Worm (Caenorhabditis elegans) whole organism, L1 larva: ENCODE measurements around the gene eef-1A.1.

Source experiments
- C04F5.9 ChIP-seq: sonication (generic microtip); optimal IDR thresholded peaks from 2 replicates; lab custom pipeline; 2016; ENCODE audit warnings: missing genetic modification characterization, missing compliant biosample characterization
- C16A3.4 ChIP-seq: fragments of 150-350 bp; optimal IDR thresholded peaks from 2 replicates; lab custom pipeline; 2014; ENCODE audit warnings: missing biosample characterization, missing genetic modification characterization
- C34B4.2 ChIP-seq: sonication (generic microtip); optimal IDR thresholded peaks from 2 replicates; lab custom pipeline; 2017; ENCODE audit warnings: mild to moderate bottlenecking, missing genetic modification characterization, missing compliant biosample characterization
- Y116A8C.19 ChIP-seq: sonication (generic microtip); optimal IDR thresholded peaks from 2 replicates; lab custom pipeline; 2016; ENCODE audit warnings: missing compliant biosample characterization, missing genetic modification characterization, borderline replicate concordance
- aha-1 ChIP-seq: fragments of 150-350 bp; optimal IDR thresholded peaks from 2 replicates; lab custom pipeline; 2014; ENCODE audit warnings: missing biosample characterization, missing genetic modification characterization
- alr-1 ChIP-seq: fragments of 200-800 bp; sonication (Bioruptor generic); optimal IDR thresholded peaks from 2 replicates; lab custom pipeline; 2018; ENCODE audit warnings: borderline replicate concordance, mild to moderate bottlenecking, missing genetic modification characterization, missing compliant biosample characterization
- ama-1 ChIP-seq: fragments of 150-350 bp; optimal IDR thresholded peaks from 2 replicates; lab custom pipeline; 2014
- blmp-1 ChIP-seq: fragments of 150-350 bp; optimal IDR thresholded peaks from 2 replicates; lab custom pipeline; 2014; ENCODE audit warnings: missing biosample characterization, missing genetic modification characterization
- ceh-63 ChIP-seq: fragments of 200-800 bp; sonication (Bioruptor generic); optimal IDR thresholded peaks from 2 replicates; lab custom pipeline; 2018; ENCODE audit warnings: mild to moderate bottlenecking, missing genetic modification characterization, missing compliant biosample characterization
- ceh-88 ChIP-seq: fragments of 200-800 bp; sonication (Bioruptor generic); IDR thresholded peaks from 2 replicates; pipeline ENCODE4 v1.3.6; 2022; ENCODE audit warnings: missing genetic modification characterization, missing compliant biosample characterization
- dpl-1 ChIP-seq, 3 experiments: fragments of 150-350 bp in 2 of 3; sonication (generic microtip) in 1 of 3; optimal IDR thresholded peaks; 2 replicates each; lab custom pipeline; 2014 to 2017; ENCODE audit warnings: missing biosample characterization in 3 of 3, missing genetic modification characterization in 3 of 3, missing genetic modification reagents in 3 of 3
- efl-1 ChIP-seq, 4 experiments: fragments of 150-350 bp; optimal IDR thresholded peaks in 3 of 4; peaks in 1 of 4; 1 replicate in 1 of 4; 2 replicates in 3 of 4; lab custom pipeline; 2014; ENCODE audit warnings: missing biosample characterization in 2 of 4, missing genetic modification characterization in 2 of 4, missing genetic modification reagents in 2 of 4
- egl-27 ChIP-seq, 2 experiments: fragments of 150-350 bp in 1 of 2; sonication (generic microtip); optimal IDR thresholded peaks; 3 replicates each; lab custom pipeline; 2017 to 2018; ENCODE audit warnings: missing biosample characterization in 2 of 2, missing genetic modification characterization in 2 of 2, missing genetic modification reagents in 2 of 2
- elt-2 ChIP-seq: sonication (generic microtip); optimal IDR thresholded peaks from 2 replicates; lab custom pipeline; 2016; ENCODE audit warnings: missing genetic modification characterization, mild to moderate bottlenecking, inconsistent platforms, missing compliant biosample characterization, missing genetic modification reagents
- elt-3 ChIP-seq, 6 experiments: fragments of 150-350 bp in 1 of 6; sonication (generic microtip); optimal IDR thresholded peaks; 2 replicates each; lab custom pipeline; 2017 to 2018; ENCODE audit warnings: missing biosample characterization in 6 of 6, missing genetic modification characterization in 6 of 6, inconsistent platforms in 1 of 6
- ets-5 ChIP-seq: fragments of 200-800 bp; sonication (Bioruptor generic); IDR thresholded peaks from 2 replicates; pipeline ENCODE4 v1.3.6; 2022; ENCODE audit warnings: missing genetic modification characterization, missing compliant biosample characterization
- fkh-10 ChIP-seq: sonication (generic microtip); optimal IDR thresholded peaks from 2 replicates; lab custom pipeline; 2017; ENCODE audit warnings: missing biosample characterization, missing genetic modification reagents, missing genetic modification characterization
- fkh-4 ChIP-seq: sonication (generic microtip); optimal IDR thresholded peaks from 2 replicates; lab custom pipeline; 2016; ENCODE audit warnings: missing compliant biosample characterization, missing genetic modification characterization, borderline replicate concordance
- fkh-8 ChIP-seq: sonication (generic microtip); optimal IDR thresholded peaks from 2 replicates; lab custom pipeline; 2016; ENCODE audit warnings: mild to moderate bottlenecking, missing genetic modification characterization, missing compliant biosample characterization
- hlh-17 ChIP-seq: fragments of 200-800 bp; sonication (Bioruptor generic); optimal IDR thresholded peaks from 2 replicates; lab custom pipeline; 2018; ENCODE audit warnings: missing genetic modification characterization, mild to moderate bottlenecking, missing compliant biosample characterization, moderate library complexity, borderline replicate concordance
- hlh-4 ChIP-seq: sonication (generic microtip); optimal IDR thresholded peaks from 2 replicates; lab custom pipeline; 2016; ENCODE audit warnings: mild to moderate bottlenecking, missing genetic modification characterization, missing compliant biosample characterization
- lin-14 ChIP-seq: fragments of 200-800 bp; sonication (Bioruptor generic); optimal IDR thresholded peaks from 2 replicates; lab custom pipeline; 2018; ENCODE audit warnings: mild to moderate bottlenecking, missing genetic modification characterization, moderate library complexity, missing compliant biosample characterization
- lin-15B ChIP-seq: fragments of 150-350 bp; sonication (generic microtip); optimal IDR thresholded peaks from 3 replicates; lab custom pipeline; 2014; ENCODE audit warnings: missing biosample characterization, missing genetic modification characterization
- lin-35 ChIP-seq, 2 experiments: fragments of 150-350 bp; optimal IDR thresholded peaks; 2 replicates each; lab custom pipeline; 2014; ENCODE audit warnings: missing biosample characterization in 2 of 2, missing genetic modification characterization in 2 of 2, missing genetic modification reagents in 2 of 2
- lin-39 ChIP-seq: fragments of 150-350 bp; optimal IDR thresholded peaks from 2 replicates; lab custom pipeline; 2014; ENCODE audit warnings: missing biosample characterization, missing genetic modification reagents, missing genetic modification characterization
- lsy-2 ChIP-seq, 2 experiments: fragments of 150-350 bp; optimal IDR thresholded peaks; 2 replicates each; lab custom pipeline; 2014; ENCODE audit warnings: missing biosample characterization in 2 of 2, missing genetic modification characterization in 2 of 2
- mab-9 ChIP-seq: fragments of 200-800 bp; sonication (Bioruptor generic); IDR thresholded peaks from 2 replicates; pipeline ENCODE4 v1.3.6; 2022; ENCODE audit warnings: missing genetic modification reagents, missing genetic modification characterization, missing compliant biosample characterization
- mef-2 ChIP-seq: fragments of 150-350 bp; optimal IDR thresholded peaks from 2 replicates; lab custom pipeline; 2014; ENCODE audit warnings: missing biosample characterization, missing genetic modification characterization
- mep-1 ChIP-seq: fragments of 150-350 bp; optimal IDR thresholded peaks from 2 replicates; lab custom pipeline; 2014; ENCODE audit warnings: missing biosample characterization, missing genetic modification characterization
- nhr-12 ChIP-seq: sonication (generic microtip); optimal IDR thresholded peaks from 2 replicates; lab custom pipeline; 2017; ENCODE audit warnings: missing biosample characterization, missing genetic modification characterization
- nhr-19 ChIP-seq: fragments of 200-800 bp; sonication (Bioruptor generic); conservative IDR thresholded peaks from 2 replicates; pipeline ENCODE4 v1.3.6; 2022; ENCODE audit warnings: missing genetic modification characterization, missing compliant biosample characterization
- nhr-28 ChIP-seq: fragments of 150-350 bp; optimal IDR thresholded peaks from 2 replicates; lab custom pipeline; 2014; ENCODE audit warnings: missing biosample characterization, missing genetic modification characterization
- nhr-47 ChIP-seq: sonication (generic microtip); optimal IDR thresholded peaks from 2 replicates; lab custom pipeline; 2016; ENCODE audit warnings: mild to moderate bottlenecking, missing genetic modification characterization, moderate library complexity, missing compliant biosample characterization
- nhr-71 ChIP-seq: sonication (generic microtip); optimal IDR thresholded peaks from 2 replicates; lab custom pipeline; 2016; ENCODE audit warnings: mild to moderate bottlenecking, missing genetic modification characterization, moderate library complexity, missing compliant biosample characterization
- nhr-76 ChIP-seq: sonication (generic microtip); optimal IDR thresholded peaks from 2 replicates; lab custom pipeline; 2017; ENCODE audit warnings: missing biosample characterization, missing genetic modification characterization
- nhr-77 ChIP-seq: fragments of 150-350 bp; optimal IDR thresholded peaks from 2 replicates; lab custom pipeline; 2014; ENCODE audit warnings: missing biosample characterization, missing genetic modification characterization
- nhr-84 ChIP-seq: sonication (generic microtip); optimal IDR thresholded peaks from 2 replicates; lab custom pipeline; 2017; ENCODE audit warnings: missing biosample characterization, missing genetic modification characterization
- nhr-85 ChIP-seq: sonication (generic microtip); peaks from one replicate; lab custom pipeline; 2016; ENCODE audit warnings: missing genetic modification characterization, inconsistent platforms, missing compliant biosample characterization
- nhr-90 ChIP-seq: sonication (generic microtip); optimal IDR thresholded peaks from 2 replicates; lab custom pipeline; 2016; ENCODE audit warnings: mild to moderate bottlenecking, missing genetic modification characterization, missing compliant biosample characterization; ENCODE audit not compliant: poor library complexity
- pag-3 ChIP-seq: sonication (generic microtip); optimal IDR thresholded peaks from 2 replicates; lab custom pipeline; 2017; ENCODE audit warnings: missing genetic modification characterization, mild to moderate bottlenecking, missing compliant biosample characterization, antibody characterized with exemption, borderline replicate concordance; ENCODE audit not compliant: insufficient read depth
- pax-3 ChIP-seq: fragments of 200-800 bp; sonication (Bioruptor generic); optimal IDR thresholded peaks from 2 replicates; lab custom pipeline; 2018; ENCODE audit warnings: mild to moderate bottlenecking, missing genetic modification characterization, moderate library complexity, missing compliant biosample characterization
- pqm-1 ChIP-seq: sonication (generic microtip); optimal IDR thresholded peaks from 3 replicates; lab custom pipeline; 2017; ENCODE audit warnings: missing biosample characterization, missing genetic modification characterization
- rnt-1 ChIP-seq: sonication (generic microtip); optimal IDR thresholded peaks from 2 replicates; lab custom pipeline; 2016; ENCODE audit warnings: mild to moderate bottlenecking, missing genetic modification characterization, moderate library complexity, missing compliant biosample characterization
- snpc-4 ChIP-seq: fragments of 150-350 bp; optimal IDR thresholded peaks from 2 replicates; lab custom pipeline; 2014; ENCODE audit warnings: missing biosample characterization, missing genetic modification characterization
- snu-23 ChIP-seq: sonication (generic microtip); optimal IDR thresholded peaks from 2 replicates; lab custom pipeline; 2016; ENCODE audit warnings: missing genetic modification characterization, missing compliant biosample characterization
- sptf-1 ChIP-seq: fragments of 150-350 bp; optimal IDR thresholded peaks from 2 replicates; lab custom pipeline; 2014; ENCODE audit warnings: missing biosample characterization, missing genetic modification characterization
- sup-37 ChIP-seq: fragments of 200-800 bp; sonication (Bioruptor generic); optimal IDR thresholded peaks from 2 replicates; lab custom pipeline; 2018; ENCODE audit warnings: mild to moderate bottlenecking, missing genetic modification characterization, missing compliant biosample characterization
- tlp-1 ChIP-seq: fragments of 150-350 bp; optimal IDR thresholded peaks from 2 replicates; lab custom pipeline; 2014; ENCODE audit warnings: missing biosample characterization, missing genetic modification characterization
- unc-86 ChIP-seq: sonication (generic microtip); optimal IDR thresholded peaks from 2 replicates; lab custom pipeline; 2016; ENCODE audit warnings: missing genetic modification characterization, missing compliant biosample characterization
- unc-98 ChIP-seq: fragments of 200-800 bp; sonication (Bioruptor generic); IDR thresholded peaks from 2 replicates; pipeline ENCODE4 v1.3.6; 2022; ENCODE audit warnings: missing genetic modification characterization, missing compliant biosample characterization
- zip-4 ChIP-seq: fragments of 200-800 bp; sonication (Bioruptor generic); optimal IDR thresholded peaks from 2 replicates; lab custom pipeline; 2018; ENCODE audit warnings: mild to moderate bottlenecking, missing genetic modification characterization, moderate library complexity, missing compliant biosample characterization
- ztf-4 ChIP-seq: fragments of 150-350 bp; optimal IDR thresholded peaks from 2 replicates; lab custom pipeline; 2014; ENCODE audit warnings: missing biosample characterization, missing genetic modification characterization

The eef-1A.1 gene

ce11 chrIII:6961937-6962504, 9.5 kb downstream of the eef-1A.1 start, which contains the start of the genes rpn-6.1 and F57B9.1:
Gene rpn-6.1, minus strand, starts transcription at chrIII:6962001.
Gene F57B9.1, plus strand, starts transcription at chrIII:6962090.
- TF ChIP-seq nhr-19 (GFP tag; lab: Robert Waterston, UW) (no peak), snpc-4 (no peak), pag-3 (peak; percentile 63), fkh-10 (GFP tag; lab: Kevin White, UChicago) (no peak), nhr-85 (tag; lab: Kevin White, UChicago) (peak; percentile 49), nhr-84 (tag; lab: Kevin White, UChicago) (no peak), ztf-4 (no peak), zip-4 (GFP tag; lab: Kevin White, UChicago) (no peak), dpl-1 (GFP tag; optimal IDR thresholded peaks at IDR 0.05; lab: Kevin White, UChicago) (peak in 1 of 3 experiments; percentile 11), lin-35 (GFP tag; optimal IDR thresholded peaks at IDR 0.05; lab: Kevin White, UChicago) (peak in 1 of 2 experiments; percentile 53), C04F5.9 (tag; lab: Kevin White, UChicago) (no peak), elt-3 (tag; optimal IDR thresholded peaks at IDR 0.05; lab: Kevin White, UChicago) (peak in 2 of 6 experiments; percentile 66 to 73), mab-9 (GFP tag; lab: Robert Waterston, UW) (no peak), ets-5 (GFP tag; lab: Robert Waterston, UW) (no peak), blmp-1 (tag; lab: Kevin White, UChicago) (peak; percentile 38), elt-2 (tag; lab: Kevin White, UChicago) (no peak), ceh-63 (GFP tag; lab: Kevin White, UChicago) (no peak), sptf-1 (tag; lab: Kevin White, UChicago) (no peak), efl-1 (optimal IDR thresholded peaks at IDR 0.05; lab: Kevin White, UChicago) (peak in 1 of 2 experiments; percentile 4), efl-1 (GFP tag; optimal IDR thresholded peaks at IDR 0.05 in 1 of 2; lab: Kevin White, UChicago) (peak in 1 of 2 experiments; percentile 68), lin-15B (tag; lab: Kevin White, UChicago) (no peak), C16A3.4 (tag; lab: Kevin White, UChicago) (no peak), pqm-1 (tag; lab: Kevin White, UChicago) (no peak), lin-39 (tag; lab: Kevin White, UChicago) (no peak), mep-1 (tag; lab: Kevin White, UChicago) (peak; percentile 15), unc-98 (GFP tag; lab: Robert Waterston, UW) (no peak), nhr-12 (no peak), nhr-76 (no peak), ama-1 (no peak), C34B4.2 (tag; lab: Kevin White, UChicago) (no peak), sup-37 (GFP tag; lab: Kevin White, UChicago) (no peak), Y116A8C.19 (tag; lab: Kevin White, UChicago) (no peak), alr-1 (tag; lab: Kevin White, UChicago) (no peak), fkh-4 (tag; lab: Kevin White, UChicago) (no peak), rnt-1 (tag; lab: Kevin White, UChicago) (no peak), nhr-71 (tag; lab: Kevin White, UChicago) (peak; percentile 12), ceh-88 (no peak), lin-14 (GFP tag; lab: Kevin White, UChicago) (peak; percentile 40), nhr-77 (tag; lab: Kevin White, UChicago) (no peak), egl-27 (tag; optimal IDR thresholded peaks at IDR 0.05; lab: Kevin White, UChicago) (no peak), pax-3 (tag; lab: Kevin White, UChicago) (no peak), unc-86 (tag; lab: Kevin White, UChicago) (no peak), aha-1 (no peak), lsy-2 (tag; optimal IDR thresholded peaks at IDR 0.05; lab: Kevin White, UChicago) (peak in 1 of 2 experiments; percentile 64), nhr-90 (tag; lab: Kevin White, UChicago) (peak; percentile 6), snu-23 (GFP tag; lab: Kevin White, UChicago) (peak; percentile 36), tlp-1 (tag; lab: Kevin White, UChicago) (no peak), mef-2 (no peak), nhr-28 (tag; lab: Kevin White, UChicago) (no peak), hlh-17 (GFP tag; lab: Kevin White, UChicago) (no peak), fkh-8 (no peak), nhr-47 (no peak), hlh-4 (no peak)
